Worm (Caenorhabditis elegans) whole organism, early embryonic: ENCODE results near the gene lgc-54.

Experiments used
- B0310.2 ChIP-seq: sonication (generic microtip); optimal IDR thresholded peaks from 2 replicates; lab custom pipeline; 2016; ENCODE audit warnings: mild to moderate bottlenecking, missing genetic modification characterization, missing compliant biosample characterization
- ceh-13 ChIP-seq: fragments of 200-800 bp; sonication (Bioruptor generic); optimal IDR thresholded peaks from 2 replicates; lab custom pipeline; 2018; ENCODE audit warnings: mild to moderate bottlenecking, missing genetic modification characterization, missing compliant biosample characterization
- ceh-36 ChIP-seq: sonication (generic microtip); optimal IDR thresholded peaks from 2 replicates; lab custom pipeline; 2016; ENCODE audit warnings: missing genetic modification characterization, inconsistent platforms, missing compliant biosample characterization
- pes-1 ChIP-seq: fragments of 200-800 bp; sonication (Bioruptor generic); IDR thresholded peaks from 2 replicates; pipeline ENCODE4 v1.3.6; 2022; ENCODE audit warnings: missing genetic modification reagents, missing genetic modification characterization, missing compliant biosample characterization
- scrt-1 ChIP-seq: fragments of 200-800 bp; sonication (Bioruptor generic); IDR thresholded peaks from 2 replicates; pipeline ENCODE4 v1.3.6; 2022; ENCODE audit warnings: missing genetic modification characterization, missing compliant biosample characterization
- tbx-11 ChIP-seq: fragments of 200-800 bp; sonication (Bioruptor generic); IDR thresholded peaks from 2 replicates; pipeline ENCODE4 v1.3.6; 2022; ENCODE audit warnings: missing genetic modification characterization, missing compliant biosample characterization
- tra-4 ChIP-seq: sonication (generic microtip); optimal IDR thresholded peaks from 2 replicates; lab custom pipeline; 2017; ENCODE audit warnings: missing genetic modification characterization, missing compliant biosample characterization

ce11 chrV:6854711-6855110 is 8.3 kb upstream of the lgc-54 start, which contains the start of gene gpa-10:
- no peak for TF ChIP-seq B0310.2 (tag; lab: Kevin White, UChicago)
- TF ChIP-seq tra-4 (tag; lab: Kevin White, UChicago), result no peak
- TF ChIP-seq scrt-1 (GFP tag; lab: Robert Waterston, UW), result no peak
- no peak for TF ChIP-seq pes-1 (GFP tag; lab: Robert Waterston, UW)
- no peak for TF ChIP-seq tbx-11
- no peak for TF ChIP-seq ceh-36 (tag; lab: Kevin White, UChicago)
- no peak for TF ChIP-seq ceh-13
